Worm (Caenorhabditis elegans) whole organism, mixed stage, embryonic: ENCODE results near the gene C29E4.13.

Experiments used
- M03D4.4 ChIP-seq: sonication (generic microtip); optimal IDR thresholded peaks from 2 replicates; lab custom pipeline; 2017; ENCODE audit warnings: mild to moderate bottlenecking, missing genetic modification characterization, missing compliant biosample characterization
- bed-3 ChIP-seq: fragments of 200-800 bp; sonication (Bioruptor generic); optimal IDR thresholded peaks from 3 replicates; lab custom pipeline; 2018; ENCODE audit warnings: mild to moderate bottlenecking, missing genetic modification characterization, moderate library complexity, missing compliant biosample characterization
- blmp-1 ChIP-seq: fragments of 150-350 bp; optimal IDR thresholded peaks from 2 replicates; lab custom pipeline; 2014; ENCODE audit warnings: missing biosample characterization, missing genetic modification characterization
- ceh-39 ChIP-seq: fragments of 150-350 bp; optimal IDR thresholded peaks from 2 replicates; lab custom pipeline; 2014; ENCODE audit warnings: missing biosample characterization, missing genetic modification characterization
- ceh-43 ChIP-seq: fragments of 200-800 bp; sonication (Bioruptor generic); optimal IDR thresholded peaks from 2 replicates; lab custom pipeline; 2018; ENCODE audit warnings: mild to moderate bottlenecking, missing genetic modification characterization, moderate library complexity, missing compliant biosample characterization
- ceh-83 ChIP-seq: fragments of 200-800 bp; sonication (Bioruptor generic); optimal IDR thresholded peaks from 2 replicates; lab custom pipeline; 2018; ENCODE audit warnings: mild to moderate bottlenecking, missing genetic modification characterization, missing compliant biosample characterization
- ces-1 ChIP-seq: fragments of 150-350 bp; optimal IDR thresholded peaks from 2 replicates; lab custom pipeline; 2014; ENCODE audit warnings: missing biosample characterization, missing genetic modification reagents, missing genetic modification characterization
- cnd-1 ChIP-seq: fragments of 200-800 bp; sonication (Bioruptor generic); optimal IDR thresholded peaks from 2 replicates; lab custom pipeline; 2018; ENCODE audit warnings: mild to moderate bottlenecking, missing genetic modification characterization, missing compliant biosample characterization
- drap-1 ChIP-seq: fragments of 200-800 bp; sonication (Bioruptor generic); optimal IDR thresholded peaks from 3 replicates; lab custom pipeline; 2018; ENCODE audit warnings: mild to moderate bottlenecking, missing genetic modification characterization, missing compliant biosample characterization
- elt-1 ChIP-seq: sonication (generic microtip); optimal IDR thresholded peaks from 2 replicates; lab custom pipeline; 2017; ENCODE audit warnings: missing genetic modification characterization, mild to moderate bottlenecking, missing compliant biosample characterization, antibody characterized with exemption, moderate library complexity, borderline replicate concordance; ENCODE audit not compliant: insufficient read depth
- elt-3 ChIP-seq: fragments of 150-350 bp; optimal IDR thresholded peaks from 2 replicates; lab custom pipeline; 2014; ENCODE audit warnings: missing biosample characterization, missing genetic modification characterization
- flh-1 ChIP-seq: fragments of 200-800 bp; sonication (Bioruptor generic); optimal IDR thresholded peaks from 2 replicates; lab custom pipeline; 2018; ENCODE audit warnings: mild to moderate bottlenecking, missing genetic modification characterization, moderate library complexity, missing compliant biosample characterization
- ham-2 ChIP-seq: fragments of 200-800 bp; sonication (Bioruptor generic); optimal IDR thresholded peaks from 2 replicates; lab custom pipeline; 2018; ENCODE audit warnings: mild to moderate bottlenecking, missing genetic modification characterization, missing compliant biosample characterization
- hlh-1 ChIP-seq: fragments of 150-350 bp; optimal IDR thresholded peaks from 2 replicates; lab custom pipeline; 2014; ENCODE audit warnings: missing biosample characterization, missing genetic modification reagents, missing genetic modification characterization
- lin-13 ChIP-seq: fragments of 150-350 bp; optimal IDR thresholded peaks from 2 replicates; lab custom pipeline; 2014; ENCODE audit warnings: missing biosample characterization, missing genetic modification characterization
- lin-32 ChIP-seq: fragments of 200-800 bp; sonication (Bioruptor generic); optimal IDR thresholded peaks from 2 replicates; lab custom pipeline; 2018; ENCODE audit warnings: mild to moderate bottlenecking, missing genetic modification characterization, missing compliant biosample characterization
- lsy-2 ChIP-seq: fragments of 150-350 bp; optimal IDR thresholded peaks from 2 replicates; lab custom pipeline; 2014; ENCODE audit warnings: missing biosample characterization, missing genetic modification characterization
- mab-5 ChIP-seq: fragments of 150-350 bp; optimal IDR thresholded peaks from 2 replicates; lab custom pipeline; 2014; ENCODE audit warnings: missing biosample characterization, missing genetic modification characterization
- mls-2 ChIP-seq: sonication (generic microtip); optimal IDR thresholded peaks from 2 replicates; lab custom pipeline; 2016; ENCODE audit warnings: mild to moderate bottlenecking, missing genetic modification characterization, moderate library complexity, missing compliant biosample characterization
- nhr-12 ChIP-seq: fragments of 150-350 bp; optimal IDR thresholded peaks from 2 replicates; lab custom pipeline; 2014; ENCODE audit warnings: missing biosample characterization, missing genetic modification characterization
- nhr-2 ChIP-seq: fragments of 150-350 bp; optimal IDR thresholded peaks from 2 replicates; lab custom pipeline; 2014; ENCODE audit warnings: missing biosample characterization, missing genetic modification characterization
- nhr-237 ChIP-seq: fragments of 150-350 bp; optimal IDR thresholded peaks from 2 replicates; lab custom pipeline; 2014; ENCODE audit warnings: missing biosample characterization, missing genetic modification characterization
- nhr-28 ChIP-seq: fragments of 150-350 bp; optimal IDR thresholded peaks from 2 replicates; lab custom pipeline; 2014; ENCODE audit warnings: missing biosample characterization, missing genetic modification characterization
- nhr-76 ChIP-seq: sonication (generic microtip); optimal IDR thresholded peaks from 2 replicates; lab custom pipeline; 2017; ENCODE audit warnings: missing biosample characterization, missing genetic modification characterization
- sem-2 ChIP-seq: fragments of 200-800 bp; sonication (Bioruptor generic); optimal IDR thresholded peaks from 2 replicates; lab custom pipeline; 2018; ENCODE audit warnings: mild to moderate bottlenecking, missing genetic modification characterization, missing compliant biosample characterization
- snpc-4 ChIP-seq: fragments of 150-350 bp; optimal IDR thresholded peaks from 2 replicates; lab custom pipeline; 2014; ENCODE audit warnings: missing biosample characterization, missing genetic modification characterization
- sptf-1 ChIP-seq: sonication (generic microtip); optimal IDR thresholded peaks from 2 replicates; lab custom pipeline; 2017; ENCODE audit warnings: mild to moderate bottlenecking, missing genetic modification characterization, moderate library complexity, missing compliant biosample characterization
- tbx-8 ChIP-seq: fragments of 200-800 bp; sonication (Bioruptor generic); optimal IDR thresholded peaks from 2 replicates; lab custom pipeline; 2018; ENCODE audit warnings: mild to moderate bottlenecking, missing genetic modification characterization, moderate library complexity, missing compliant biosample characterization
- unc-120 ChIP-seq: sonication (generic microtip); optimal IDR thresholded peaks from 2 replicates; lab custom pipeline; 2017; ENCODE audit warnings: missing genetic modification characterization, missing compliant biosample characterization; ENCODE audit not compliant: poor library complexity, severe bottlenecking
- unc-39 ChIP-seq: fragments of 150-350 bp; optimal IDR thresholded peaks from 2 replicates; lab custom pipeline; 2014; ENCODE audit warnings: missing biosample characterization, missing genetic modification characterization
- unc-62 ChIP-seq: fragments of 150-350 bp; optimal IDR thresholded peaks from 2 replicates; lab custom pipeline; 2014; ENCODE audit warnings: missing biosample characterization, missing genetic modification reagents, missing genetic modification characterization
- zip-8 ChIP-seq: fragments of 150-350 bp; optimal IDR thresholded peaks from 2 replicates; lab custom pipeline; 2014; ENCODE audit warnings: missing biosample characterization, missing genetic modification characterization
- ztf-11 ChIP-seq: fragments of 150-350 bp; optimal IDR thresholded peaks from 2 replicates; lab custom pipeline; 2014; ENCODE audit warnings: missing biosample characterization, missing genetic modification characterization

Gene C29E4.13

DNA sequence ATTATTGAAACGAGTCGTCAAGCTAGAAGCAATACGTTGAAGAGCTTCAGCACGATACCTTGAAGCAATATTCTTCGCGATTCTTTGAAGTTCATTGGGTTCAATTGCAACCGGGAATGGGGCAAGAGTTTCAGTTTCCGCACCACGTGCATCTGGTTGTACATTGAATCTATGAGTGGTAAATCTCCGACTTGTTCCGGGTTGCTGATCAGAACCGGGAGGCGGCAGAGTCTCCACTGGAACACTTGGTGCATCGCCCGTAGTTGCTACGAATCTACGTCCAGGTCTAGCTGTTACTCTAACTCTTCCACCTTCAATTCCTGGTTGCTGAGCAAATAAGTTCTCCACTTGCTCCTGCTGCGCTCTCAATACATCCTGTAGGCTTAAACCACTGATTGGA is 39.5 kb downstream of the C29E4.13 start:
- no peak for TF ChIP-seq elt-3 (tag; lab: Kevin White, UChicago)
- no peak for TF ChIP-seq bed-3 (GFP tag; lab: Kevin White, UChicago)
- no peak for TF ChIP-seq sptf-1 (tag; lab: Kevin White, UChicago)
- TF ChIP-seq drap-1 (GFP tag; lab: Kevin White, UChicago), result no peak
- TF ChIP-seq nhr-237 (tag; lab: Kevin White, UChicago), result no peak
- no peak for TF ChIP-seq sem-2 (GFP tag; lab: Kevin White, UChicago)
- TF ChIP-seq ztf-11, result no peak
- TF ChIP-seq nhr-76, result no peak
- no peak for TF ChIP-seq unc-62 (GFP tag; lab: Kevin White, UChicago)
- TF ChIP-seq ham-2 (GFP tag; lab: Kevin White, UChicago), result no peak
- no peak for TF ChIP-seq nhr-28 (tag; lab: Kevin White, UChicago)
- TF ChIP-seq elt-1 (tag; lab: Kevin White, UChicago), result no peak

DNA sequence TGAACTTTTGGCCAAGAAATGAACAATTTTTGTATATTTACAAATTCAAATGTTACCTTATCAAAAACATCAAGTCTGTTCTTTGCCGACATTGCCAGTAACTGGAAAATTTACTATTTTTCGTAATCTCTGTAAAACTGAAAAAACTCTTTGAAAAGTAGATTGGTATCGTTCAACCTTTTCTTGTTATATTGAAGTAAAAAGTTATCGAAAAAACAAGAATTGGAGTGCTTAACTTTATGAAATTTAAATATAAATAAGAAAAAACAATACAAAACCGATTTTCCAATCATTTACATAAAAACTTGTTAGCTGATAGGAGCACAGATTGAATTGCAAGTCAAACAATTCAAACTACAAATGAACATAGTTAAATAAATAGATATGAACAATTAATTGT is 43.7 kb downstream of the C29E4.13 start, which contains the start of gene ZK688.11:
ZK688.11 (minus strand) TSS at position 101 of the 400 bp plus-strand sequence.
- TF ChIP-seq cnd-1 (tag; lab: Kevin White, UChicago) (no peak), hlh-1 (tag; lab: Kevin White, UChicago) (no peak), sptf-1 (tag; lab: Kevin White, UChicago) (no peak), lsy-2 (tag; lab: Kevin White, UChicago) (no peak), nhr-2 (tag; lab: Kevin White, UChicago) (no peak), lin-32 (no peak), ham-2 (GFP tag; lab: Kevin White, UChicago) (no peak), nhr-12 (no peak), flh-1 (GFP tag; lab: Kevin White, UChicago) (no peak), drap-1 (GFP tag; lab: Kevin White, UChicago) (no peak), unc-39 (no peak), M03D4.4 (no peak), lin-13 (tag; lab: Kevin White, UChicago) (no peak), ceh-83 (no peak), snpc-4 (no peak), ces-1 (GFP tag; lab: Kevin White, UChicago) (no peak), elt-3 (tag; lab: Kevin White, UChicago) (no peak)

DNA sequence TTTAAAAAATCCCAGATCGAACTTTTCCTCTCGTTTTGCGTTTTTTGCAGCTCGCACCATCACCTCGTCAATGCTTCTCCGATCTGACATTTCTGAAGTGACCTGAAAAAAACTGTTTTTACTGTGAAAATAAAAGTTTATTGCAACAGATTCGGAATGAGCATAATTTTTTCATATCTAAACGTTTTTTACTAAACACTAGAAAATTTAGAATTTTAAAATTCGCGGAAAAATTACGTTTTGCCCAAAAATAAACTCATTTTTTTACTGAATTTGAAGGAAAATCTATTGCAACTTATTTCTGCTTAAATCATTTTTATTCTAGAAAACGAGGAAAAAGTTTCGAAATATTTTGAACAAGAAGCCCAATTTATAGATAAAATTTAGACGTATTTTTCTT is 45.6 kb downstream of the C29E4.13 start, which contains the start of gene ZK688.9:
ZK688.9 (minus strand) TSS at position 101 of the 400 bp plus-strand sequence.
- TF ChIP-seq flh-1 (GFP tag; lab: Kevin White, UChicago) (no peak), elt-3 (tag; lab: Kevin White, UChicago) (no peak), ceh-43 (no peak), unc-62 (GFP tag; lab: Kevin White, UChicago) (no peak), unc-39 (no peak), zip-8 (tag; lab: Kevin White, UChicago) (no peak), nhr-28 (tag; lab: Kevin White, UChicago) (no peak), blmp-1 (no peak), lin-32 (no peak), lin-13 (tag; lab: Kevin White, UChicago) (no peak), ham-2 (GFP tag; lab: Kevin White, UChicago) (no peak), mab-5 (tag; lab: Kevin White, UChicago) (no peak), nhr-2 (tag; lab: Kevin White, UChicago) (no peak), sptf-1 (tag; lab: Kevin White, UChicago) (no peak), ceh-83 (no peak), tbx-8 (no peak)
- TF ChIP-seq, all 35 proteins: peak for 0

DNA sequence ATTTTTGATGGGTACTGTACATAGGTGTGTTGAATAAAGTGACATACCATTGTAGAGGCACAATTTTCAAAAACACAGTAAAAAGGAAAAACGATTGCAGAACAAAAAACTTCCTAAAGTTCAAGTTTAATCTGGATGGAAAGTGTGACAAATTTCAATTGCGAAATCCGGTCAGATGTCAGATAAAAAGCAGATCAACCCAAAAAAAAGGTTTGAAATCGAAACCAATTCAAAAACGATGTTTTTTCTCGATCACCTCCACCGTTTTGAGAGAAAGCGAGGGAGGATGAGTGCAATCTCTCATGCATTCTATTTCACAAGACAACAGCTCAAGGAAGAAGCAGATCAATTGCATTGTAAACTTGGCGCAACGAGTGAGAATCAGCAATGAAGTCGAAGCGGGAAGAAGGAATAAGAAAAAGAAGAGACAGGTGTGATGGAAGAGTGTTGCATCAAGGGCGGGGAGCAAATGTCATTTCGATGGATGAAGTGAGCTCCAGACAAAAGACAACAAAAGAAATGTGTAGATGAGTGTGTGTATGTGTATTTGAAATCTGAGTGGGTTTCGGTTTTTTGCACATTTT is 48.3 kb downstream of the C29E4.13 start:
- no peak for TF ChIP-seq nhr-237 (tag; lab: Kevin White, UChicago)
- peak; percentile 57 for TF ChIP-seq unc-120 (tag; lab: Kevin White, UChicago)
- TF ChIP-seq unc-62 (GFP tag; lab: Kevin White, UChicago), result peak; percentile 46
- TF ChIP-seq hlh-1 (tag; lab: Kevin White, UChicago), result peak; percentile 75

DNA sequence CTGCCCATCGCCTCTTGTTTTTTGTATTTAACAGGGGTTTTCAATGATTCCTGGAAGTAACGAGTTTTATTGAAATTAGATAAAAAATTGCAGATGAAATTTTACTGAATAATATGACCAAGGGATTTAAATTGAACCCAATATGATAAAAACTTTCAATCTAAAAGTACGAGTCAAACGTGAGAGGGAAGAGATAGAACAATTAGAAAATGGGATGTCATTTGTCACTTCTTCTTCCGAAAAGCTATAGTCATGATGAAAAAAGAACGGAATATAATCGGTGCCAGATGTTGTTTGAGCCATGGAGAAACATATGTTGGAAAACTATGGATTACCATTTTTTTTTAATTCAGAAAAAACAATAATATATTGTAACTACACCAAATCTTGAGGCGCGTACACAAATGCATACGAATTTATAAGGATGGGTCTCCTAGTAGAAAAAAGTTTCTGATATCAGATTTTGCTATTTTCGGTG is 49.6 kb downstream of the C29E4.13 start, which contains the start of gene sup-18:
sup-18 (minus strand) TSS at position 51 of the 478 bp plus-strand sequence.
- no peak for TF ChIP-seq sem-2 (GFP tag; lab: Kevin White, UChicago)
- TF ChIP-seq unc-120 (tag; lab: Kevin White, UChicago), result no peak
- no peak for TF ChIP-seq mls-2 (tag; lab: Kevin White, UChicago)
- TF ChIP-seq nhr-2 (tag; lab: Kevin White, UChicago), result no peak
- TF ChIP-seq nhr-12, result no peak
- TF ChIP-seq lsy-2 (tag; lab: Kevin White, UChicago), result no peak
- TF ChIP-seq unc-62 (GFP tag; lab: Kevin White, UChicago), result no peak
- TF ChIP-seq drap-1 (GFP tag; lab: Kevin White, UChicago), result no peak
- TF ChIP-seq ceh-43, result no peak
- no peak for TF ChIP-seq blmp-1
- TF ChIP-seq nhr-237 (tag; lab: Kevin White, UChicago), result no peak
- no peak for TF ChIP-seq ceh-39
- no peak for TF ChIP-seq zip-8 (tag; lab: Kevin White, UChicago)
- no peak for TF ChIP-seq lin-13 (tag; lab: Kevin White, UChicago)
- TF ChIP-seq M03D4.4, result no peak
- TF ChIP-seq ceh-83, result no peak
